Worm (Caenorhabditis elegans) whole organism, young adult: ENCODE results near the gene C03B1.2.

Experiments
- B0035.1 ChIP-seq: sonication (generic microtip); optimal IDR thresholded peaks from 2 replicates; lab custom pipeline; 2016; ENCODE audit warnings: missing genetic modification characterization, mild to moderate bottlenecking, missing compliant biosample characterization, missing genotype, missing genetic modification reagents
- B0261.1 ChIP-seq: sonication (generic microtip); optimal IDR thresholded peaks from 2 replicates; lab custom pipeline; 2016; ENCODE audit warnings: mild to moderate bottlenecking, missing genetic modification characterization, moderate library complexity, missing compliant biosample characterization
- C06A6.2 ChIP-seq: fragments of 200-800 bp; sonication (Bioruptor generic); conservative IDR thresholded peaks from 2 replicates; pipeline ENCODE4 v1.3.6; 2022; ENCODE audit warnings: missing genetic modification characterization, missing compliant biosample characterization
- F33H1.4 ChIP-seq: fragments of 200-800 bp; sonication (Bioruptor generic); IDR thresholded peaks from 2 replicates; pipeline ENCODE4 v1.3.6; 2022; ENCODE audit warnings: missing genetic modification reagents, missing genetic modification characterization, missing compliant biosample characterization
- F37B4.10 ChIP-seq: fragments of 200-800 bp; sonication (Bioruptor generic); IDR thresholded peaks from 2 replicates; pipeline ENCODE4 v1.3.6; 2022; ENCODE audit warnings: missing genetic modification characterization, missing compliant biosample characterization
- F39B2.1 ChIP-seq: fragments of 200-800 bp; sonication (Bioruptor generic); IDR thresholded peaks from 2 replicates; pipeline ENCODE4 v1.3.6; 2022; ENCODE audit warnings: missing genetic modification reagents, missing genetic modification characterization, missing compliant biosample characterization
- F55B11.4 ChIP-seq: sonication (generic microtip); optimal IDR thresholded peaks from 2 replicates; lab custom pipeline; 2016; ENCODE audit warnings: missing compliant biosample characterization, missing genetic modification characterization, borderline replicate concordance; ENCODE audit not compliant: insufficient read depth
- K12H6.12 ChIP-seq: fragments of 200-800 bp; sonication (Bioruptor generic); optimal IDR thresholded peaks from 2 replicates; lab custom pipeline; 2018; ENCODE audit warnings: mild to moderate bottlenecking, missing genetic modification characterization, missing compliant biosample characterization
- Y53F4B.3 ChIP-seq: fragments of 200-800 bp; sonication (Bioruptor generic); IDR thresholded peaks from 2 replicates; pipeline ENCODE4 v1.3.6; 2022; ENCODE audit warnings: missing genetic modification reagents, missing genetic modification characterization, missing compliant biosample characterization
- Y67H2A.10 ChIP-seq: fragments of 200-800 bp; sonication (Bioruptor generic); conservative IDR thresholded peaks from 2 replicates; pipeline ENCODE4 v1.3.6; 2022; ENCODE audit warnings: missing genetic modification reagents, missing genetic modification characterization, missing compliant biosample characterization
- ZK185.1 ChIP-seq: sonication (generic microtip); optimal IDR thresholded peaks from 2 replicates; lab custom pipeline; 2016; ENCODE audit warnings: mild to moderate bottlenecking, missing genetic modification characterization, missing compliant biosample characterization; ENCODE audit not compliant: poor library complexity, severe bottlenecking
- ama-1 ChIP-seq, 3 experiments: fragments of 150-350 bp in 1 of 3; sonication (generic microtip) in 2 of 3; optimal IDR thresholded peaks; 2 replicates each; lab custom pipeline; 2014 to 2018; ENCODE audit warnings: missing biosample characterization in 2 of 3, missing genetic modification characterization in 2 of 3, missing genetic modification reagents in 2 of 3
- aptf-2 ChIP-seq: fragments of 200-800 bp; sonication (Bioruptor generic); conservative IDR thresholded peaks from 2 replicates; pipeline ENCODE4 v1.3.6; 2022; ENCODE audit warnings: missing genetic modification reagents, missing genetic modification characterization, missing compliant biosample characterization
- athp-1 ChIP-seq: sonication (generic microtip); optimal IDR thresholded peaks from 2 replicates; lab custom pipeline; 2017; ENCODE audit warnings: mild to moderate bottlenecking, missing genetic modification characterization, missing compliant biosample characterization
- attf-5 ChIP-seq: fragments of 200-800 bp; sonication (Bioruptor generic); optimal IDR thresholded peaks from 2 replicates; lab custom pipeline; 2018; ENCODE audit warnings: mild to moderate bottlenecking, missing genetic modification characterization, missing compliant biosample characterization
- bed-2 ChIP-seq: fragments of 200-800 bp; sonication (Bioruptor generic); IDR thresholded peaks from 2 replicates; pipeline ENCODE4 v1.3.6; 2022; ENCODE audit warnings: missing genetic modification reagents, missing genetic modification characterization, missing compliant biosample characterization
- ceh-27 ChIP-seq: fragments of 200-800 bp; sonication (Bioruptor generic); optimal IDR thresholded peaks from 2 replicates; lab custom pipeline; 2018; ENCODE audit warnings: mild to moderate bottlenecking, missing genetic modification characterization, moderate library complexity, missing compliant biosample characterization
- chd-7 ChIP-seq: sonication (generic microtip); optimal IDR thresholded peaks from 2 replicates; lab custom pipeline; 2016; ENCODE audit warnings: mild to moderate bottlenecking, missing genetic modification characterization, moderate library complexity, missing compliant biosample characterization
- die-1 ChIP-seq: sonication (generic microtip); optimal IDR thresholded peaks from 2 replicates; lab custom pipeline; 2016; ENCODE audit warnings: missing genotype, mild to moderate bottlenecking, missing genetic modification characterization, missing compliant biosample characterization
- dox-1 ChIP-seq: fragments of 200-800 bp; sonication (Bioruptor generic); IDR thresholded peaks from 2 replicates; pipeline ENCODE4 v1.3.6; 2022; ENCODE audit warnings: missing genetic modification reagents, missing genetic modification characterization, missing compliant biosample characterization
- dpff-1 ChIP-seq: sonication (generic microtip); optimal IDR thresholded peaks from 2 replicates; lab custom pipeline; 2017; ENCODE audit warnings: mild to moderate bottlenecking, missing genetic modification characterization, missing compliant biosample characterization
- efl-1 ChIP-seq: fragments of 150-350 bp; optimal IDR thresholded peaks from 2 replicates; lab custom pipeline; 2014; ENCODE audit warnings: missing biosample characterization, missing genetic modification reagents, missing genetic modification characterization
- ets-4 ChIP-seq: fragments of 200-800 bp; sonication (Bioruptor generic); optimal IDR thresholded peaks from 2 replicates; lab custom pipeline; 2018; ENCODE audit warnings: mild to moderate bottlenecking, missing genetic modification characterization, missing compliant biosample characterization
- gei-17 ChIP-seq: fragments of 200-800 bp; sonication (Bioruptor generic); optimal IDR thresholded peaks from 2 replicates; lab custom pipeline; 2018; ENCODE audit warnings: mild to moderate bottlenecking, missing genetic modification characterization, missing compliant biosample characterization
- hlh-26 ChIP-seq: fragments of 200-800 bp; sonication (Bioruptor generic); conservative IDR thresholded peaks from 2 replicates; pipeline ENCODE4 v1.3.6; 2022; ENCODE audit warnings: missing genetic modification reagents, missing genetic modification characterization, missing compliant biosample characterization
- hmg-20 ChIP-seq: fragments of 200-800 bp; sonication (Bioruptor generic); IDR thresholded peaks from 2 replicates; pipeline ENCODE4 v1.3.6; 2022; ENCODE audit warnings: missing genetic modification reagents, missing genetic modification characterization, missing compliant biosample characterization
- lin-26 ChIP-seq: fragments of 200-800 bp; sonication (Bioruptor generic); IDR thresholded peaks from 2 replicates; pipeline ENCODE4 v1.3.6; 2022; ENCODE audit warnings: missing genetic modification reagents, missing genetic modification characterization, missing compliant biosample characterization
- lin-54 ChIP-seq: fragments of 200-800 bp; sonication (Bioruptor generic); optimal IDR thresholded peaks from 2 replicates; lab custom pipeline; 2018; ENCODE audit warnings: mild to moderate bottlenecking, missing genetic modification characterization, missing compliant biosample characterization
- lsl-1 ChIP-seq: fragments of 200-800 bp; sonication (Bioruptor generic); optimal IDR thresholded peaks from 2 replicates; lab custom pipeline; 2018; ENCODE audit warnings: mild to moderate bottlenecking, missing genetic modification characterization, moderate library complexity, missing compliant biosample characterization
- lsy-27 ChIP-seq: sonication (generic microtip); optimal IDR thresholded peaks from 2 replicates; lab custom pipeline; 2017; ENCODE audit warnings: missing genetic modification characterization, mild to moderate bottlenecking, missing compliant biosample characterization, antibody characterized with exemption, missing genotype, borderline replicate concordance; ENCODE audit not compliant: insufficient read depth
- madf-10 ChIP-seq: sonication (generic microtip); optimal IDR thresholded peaks from 2 replicates; lab custom pipeline; 2016; ENCODE audit warnings: mild to moderate bottlenecking, missing genetic modification characterization, missing compliant biosample characterization
- mxl-1 ChIP-seq: sonication (generic microtip); optimal IDR thresholded peaks from 2 replicates; lab custom pipeline; 2016; ENCODE audit warnings: missing genetic modification characterization, missing compliant biosample characterization
- nhr-120 ChIP-seq: fragments of 200-800 bp; sonication (Bioruptor generic); IDR thresholded peaks from 2 replicates; pipeline ENCODE4 v1.3.6; 2022; ENCODE audit warnings: missing genetic modification characterization, missing compliant biosample characterization
- nhr-80 ChIP-seq: sonication (generic microtip); optimal IDR thresholded peaks from 2 replicates; lab custom pipeline; 2016; ENCODE audit warnings: missing genetic modification characterization, missing compliant biosample characterization
- rcor-1 ChIP-seq: fragments of 200-800 bp; sonication (Bioruptor generic); IDR thresholded peaks from 2 replicates; pipeline ENCODE4 v1.3.6; 2022; ENCODE audit warnings: missing genetic modification reagents, missing genetic modification characterization, missing compliant biosample characterization
- repo-1 ChIP-seq: sonication (generic microtip); optimal IDR thresholded peaks from 2 replicates; lab custom pipeline; 2017; ENCODE audit warnings: mild to moderate bottlenecking, missing genetic modification characterization, missing compliant biosample characterization
- rpc-1 ChIP-seq, 2 experiments: fragments of 150-350 bp in 1 of 2; sonication (generic microtip) in 1 of 2; optimal IDR thresholded peaks; 2 replicates each; lab custom pipeline; 2014 to 2018; ENCODE audit warnings: missing biosample characterization in 1 of 2, missing genetic modification characterization in 1 of 2, missing genetic modification reagents in 1 of 2, missing genotype in 1 of 2
- snpc-1.1 ChIP-seq: sonication (generic microtip); optimal IDR thresholded peaks from 2 replicates; lab custom pipeline; 2017; ENCODE audit warnings: missing genetic modification characterization, mild to moderate bottlenecking, missing compliant biosample characterization, antibody characterized with exemption, moderate library complexity, missing genotype, missing genetic modification reagents; ENCODE audit not compliant: insufficient read depth
- snpc-3.4 ChIP-seq: sonication (generic microtip); optimal IDR thresholded peaks from 2 replicates; lab custom pipeline; 2017; ENCODE audit warnings: missing genetic modification characterization, mild to moderate bottlenecking, missing compliant biosample characterization, antibody characterized with exemption, moderate library complexity, missing genotype, missing genetic modification reagents
- snpc-4 ChIP-seq, 5 experiments: fragments of 150-350 bp in 1 of 5; sonication (generic microtip) in 4 of 5; optimal IDR thresholded peaks; 2 replicates each; lab custom pipeline; 2014 to 2018; ENCODE audit warnings: missing genetic modification characterization in 5 of 5, missing biosample characterization in 3 of 5, antibody characterized with exemption in 2 of 5, mild to moderate bottlenecking in 2 of 5, missing compliant biosample characterization in 2 of 5, missing genotype in 2 of 5, moderate library complexity in 2 of 5, missing genetic modification reagents in 1 of 5
- unc-130 ChIP-seq: sonication (generic microtip); optimal IDR thresholded peaks from 2 replicates; lab custom pipeline; 2016; ENCODE audit warnings: missing genetic modification reagents, missing genetic modification characterization, missing compliant biosample characterization
- xnd-1 ChIP-seq: sonication (generic microtip); optimal IDR thresholded peaks from 2 replicates; lab custom pipeline; 2016; ENCODE audit warnings: missing genotype, missing genetic modification reagents, missing genetic modification characterization, missing compliant biosample characterization
- zfh-2 ChIP-seq: fragments of 200-800 bp; sonication (Bioruptor generic); conservative IDR thresholded peaks from 2 replicates; pipeline ENCODE4 v1.3.6; 2022; ENCODE audit warnings: missing genetic modification reagents, missing genetic modification characterization, missing compliant biosample characterization
- ztf-25 ChIP-seq: fragments of 200-800 bp; sonication (Bioruptor generic); IDR thresholded peaks from 2 replicates; pipeline ENCODE4 v1.3.6; 2022; ENCODE audit warnings: missing genetic modification reagents, missing genetic modification characterization, missing compliant biosample characterization
- ztf-6 ChIP-seq: fragments of 200-800 bp; sonication (Bioruptor generic); IDR thresholded peaks from 2 replicates; pipeline ENCODE4 v1.3.6; 2022; ENCODE audit warnings: missing genetic modification reagents, missing genetic modification characterization, missing compliant biosample characterization

Gene C03B1.2

DNA sequence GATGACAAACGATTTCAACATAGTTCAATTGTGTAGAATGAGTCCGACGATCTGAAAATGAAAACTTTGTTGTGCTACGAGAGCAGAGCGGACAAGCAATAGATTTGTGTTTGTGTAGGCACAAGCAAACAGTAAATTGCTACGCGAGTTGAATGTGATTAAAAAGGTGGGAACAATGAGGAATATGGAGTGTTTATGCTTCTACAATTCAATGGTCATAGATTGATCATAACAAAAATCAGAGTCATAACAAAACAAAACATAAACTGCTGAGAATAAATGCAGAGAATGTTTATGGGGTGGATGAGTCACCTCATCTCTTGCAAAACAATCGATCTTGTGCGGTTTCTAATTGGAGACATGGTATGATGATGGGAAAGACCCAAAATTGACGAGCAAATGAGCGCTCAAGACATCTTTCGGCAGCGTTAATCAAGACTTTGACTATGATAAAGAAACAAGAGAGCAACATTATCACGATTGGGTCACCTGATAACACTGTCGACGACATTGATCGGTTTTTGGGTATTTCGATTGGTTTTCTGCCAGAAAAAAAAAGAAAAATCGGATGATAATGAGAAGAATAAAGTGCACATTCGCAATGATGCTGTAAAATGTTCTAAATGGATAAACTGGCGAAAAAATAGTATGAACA, 7.9 kb downstream of the C03B1.2 start, which contains the start of gene lmp-1:
TSS of gene lmp-1 (minus strand) at position 51 of the 655 bp plus-strand sequence.
- TF ChIP-seq Y67H2A.10 (no peak), lsl-1 (no peak), aptf-2 (GFP tag; lab: Robert Waterston, UW) (no peak), Y53F4B.3 (no peak), B0035.1 (no peak), F37B4.10 (GFP tag; lab: Robert Waterston, UW) (no peak), chd-7 (tag; lab: Kevin White, UChicago) (no peak), C06A6.2 (no peak), ZK185.1 (tag; lab: Kevin White, UChicago) (no peak), mxl-1 (no peak), ama-1 (optimal IDR thresholded peaks at IDR 0.05; lab: Kevin White, UChicago) (peak; percentile 74), ama-1 (GFP tag; optimal IDR thresholded peaks at IDR 0.05; lab: Kevin White, UChicago) (no peak), nhr-80 (peak; percentile 27), dpff-1 (tag; lab: Kevin White, UChicago) (no peak), xnd-1 (tag; lab: Kevin White, UChicago) (no peak), B0261.1 (tag; lab: Kevin White, UChicago) (no peak), F33H1.4 (no peak)

DNA sequence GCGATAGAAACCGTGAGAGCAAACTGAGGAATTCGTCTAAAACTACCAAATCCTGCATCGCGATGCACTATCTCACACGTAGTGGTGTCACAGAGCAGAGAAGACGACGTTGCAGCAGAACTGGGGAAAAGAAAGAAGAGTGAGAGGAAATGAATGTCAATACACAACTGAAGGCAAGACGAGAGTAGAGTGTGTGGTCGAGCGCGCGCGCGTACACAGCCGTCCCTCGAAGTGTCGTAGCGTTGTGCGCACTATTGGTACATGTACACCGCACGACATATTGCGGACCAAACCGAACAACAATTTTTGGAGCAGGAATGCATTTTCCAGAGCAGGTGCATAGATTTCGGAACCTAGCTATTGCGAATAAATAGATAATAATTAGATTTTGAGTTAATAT, 8.5 kb downstream of the C03B1.2 start:
- TF ChIP-seq lin-54 (GFP tag; lab: Kevin White, UChicago) (no peak), attf-5 (peak; percentile 32), lin-26 (GFP tag; lab: Robert Waterston, UW) (peak; percentile 64), athp-1 (tag; lab: Kevin White, UChicago) (no peak), ets-4 (GFP tag; lab: Kevin White, UChicago) (peak; percentile 39), snpc-1.1 (tag; lab: Kevin White, UChicago) (no peak), madf-10 (tag; lab: Kevin White, UChicago) (peak; percentile 34), nhr-120 (GFP tag; lab: Robert Waterston, UW) (no peak), snpc-4 (GFP tag; optimal IDR thresholded peaks at IDR 0.05; lab: Kevin White, UChicago) (no peak), snpc-4 (tag; optimal IDR thresholded peaks at IDR 0.05; lab: Kevin White, UChicago) (peak in 1 of 4 experiments; percentile 42), F37B4.10 (GFP tag; lab: Robert Waterston, UW) (no peak), K12H6.12 (tag; lab: Kevin White, UChicago) (peak; percentile 78), ztf-25 (GFP tag; lab: Robert Waterston, UW) (no peak), bed-2 (no peak), gei-17 (GFP tag; lab: Kevin White, UChicago) (no peak), ceh-27 (peak; percentile 75), lsy-27 (tag; lab: Kevin White, UChicago) (no peak), rpc-1 (optimal IDR thresholded peaks at IDR 0.05; lab: Kevin White, UChicago) (no peak), rpc-1 (tag; optimal IDR thresholded peaks at IDR 0.05; lab: Kevin White, UChicago) (no peak), F39B2.1 (GFP tag; lab: Robert Waterston, UW) (no peak), snpc-3.4 (tag; lab: Kevin White, UChicago) (peak; percentile 10), ztf-6 (GFP tag; lab: Robert Waterston, UW) (0 out of 2 replicates have a peak, but pooled peaks have one; percentile 25), repo-1 (tag; lab: Kevin White, UChicago) (no peak), F55B11.4 (tag; lab: Kevin White, UChicago) (no peak), rcor-1 (peak; percentile 25; the same call in 1 of the 2 replicates), zfh-2 (GFP tag; lab: Robert Waterston, UW) (no peak; the same call in 1 of the 2 replicates), efl-1 (GFP tag; lab: Kevin White, UChicago) (peak; percentile 16), dox-1 (GFP tag; lab: Robert Waterston, UW) (peak; percentile 56), ama-1 (optimal IDR thresholded peaks at IDR 0.05; lab: Kevin White, UChicago) (no peak), ama-1 (GFP tag; optimal IDR thresholded peaks at IDR 0.05; lab: Kevin White, UChicago) (no peak), B0261.1 (tag; lab: Kevin White, UChicago) (peak; percentile 10), hlh-26 (no peak), unc-130 (GFP tag; lab: Kevin White, UChicago) (no peak), hmg-20 (GFP tag; lab: Robert Waterston, UW) (no peak), die-1 (tag; lab: Kevin White, UChicago) (peak; percentile 28)
